Worm (Caenorhabditis elegans) whole organism, L1 larva: Measurements from ENCODE around the gene rpl-36.

Source experiments
- C04F5.9 ChIP-seq: sonication (generic microtip); optimal IDR thresholded peaks from 2 replicates; lab custom pipeline; 2016; ENCODE audit warnings: missing genetic modification characterization, missing compliant biosample characterization
- Y116A8C.19 ChIP-seq: sonication (generic microtip); optimal IDR thresholded peaks from 2 replicates; lab custom pipeline; 2016; ENCODE audit warnings: missing compliant biosample characterization, missing genetic modification characterization, borderline replicate concordance
- alr-1 ChIP-seq: fragments of 200-800 bp; sonication (Bioruptor generic); optimal IDR thresholded peaks from 2 replicates; lab custom pipeline; 2018; ENCODE audit warnings: borderline replicate concordance, mild to moderate bottlenecking, missing genetic modification characterization, missing compliant biosample characterization
- aly-2 ChIP-seq: fragments of 150-350 bp; optimal IDR thresholded peaks from 2 replicates; lab custom pipeline; 2014; ENCODE audit warnings: missing biosample characterization, missing genetic modification characterization
- blmp-1 ChIP-seq: fragments of 150-350 bp; optimal IDR thresholded peaks from 2 replicates; lab custom pipeline; 2014; ENCODE audit warnings: missing biosample characterization, missing genetic modification characterization
- ceh-63 ChIP-seq: fragments of 200-800 bp; sonication (Bioruptor generic); optimal IDR thresholded peaks from 2 replicates; lab custom pipeline; 2018; ENCODE audit warnings: mild to moderate bottlenecking, missing genetic modification characterization, missing compliant biosample characterization
- ceh-8 ChIP-seq: fragments of 200-800 bp; sonication (Bioruptor generic); optimal IDR thresholded peaks from 2 replicates; lab custom pipeline; 2018; ENCODE audit warnings: mild to moderate bottlenecking, missing genetic modification characterization, moderate library complexity, missing compliant biosample characterization
- ceh-82 ChIP-seq, 3 experiments: fragments of 150-350 bp in 1 of 3; sonication (generic microtip) in 2 of 3; optimal IDR thresholded peaks; 2 replicates each; lab custom pipeline; 2014 to 2017; ENCODE audit warnings: missing biosample characterization in 3 of 3, missing genetic modification characterization in 3 of 3
- ceh-88 ChIP-seq: fragments of 200-800 bp; sonication (Bioruptor generic); IDR thresholded peaks from 2 replicates; pipeline ENCODE4 v1.3.6; 2022; ENCODE audit warnings: missing genetic modification characterization, missing compliant biosample characterization
- ceh-90 ChIP-seq: sonication (generic microtip); optimal IDR thresholded peaks from 2 replicates; lab custom pipeline; 2016; ENCODE audit warnings: missing genetic modification characterization, missing compliant biosample characterization
- ces-1 ChIP-seq: fragments of 150-350 bp; optimal IDR thresholded peaks from 2 replicates; lab custom pipeline; 2014; ENCODE audit warnings: missing biosample characterization, missing genetic modification reagents, missing genetic modification characterization
- dsc-1 ChIP-seq: sonication (generic microtip); optimal IDR thresholded peaks from 2 replicates; lab custom pipeline; 2016; ENCODE audit warnings: mild to moderate bottlenecking, missing genetic modification characterization, missing compliant biosample characterization
- efl-1 ChIP-seq, 4 experiments: fragments of 150-350 bp; optimal IDR thresholded peaks in 3 of 4; peaks in 1 of 4; 1 replicate in 1 of 4; 2 replicates in 3 of 4; lab custom pipeline; 2014; ENCODE audit warnings: missing biosample characterization in 2 of 4, missing genetic modification characterization in 2 of 4, missing genetic modification reagents in 2 of 4
- egl-27 ChIP-seq, 2 experiments: fragments of 150-350 bp in 1 of 2; sonication (generic microtip); optimal IDR thresholded peaks; 3 replicates each; lab custom pipeline; 2017 to 2018; ENCODE audit warnings: missing biosample characterization in 2 of 2, missing genetic modification characterization in 2 of 2, missing genetic modification reagents in 2 of 2
- fkh-4 ChIP-seq: sonication (generic microtip); optimal IDR thresholded peaks from 2 replicates; lab custom pipeline; 2016; ENCODE audit warnings: missing compliant biosample characterization, missing genetic modification characterization, borderline replicate concordance
- hlh-17 ChIP-seq: fragments of 200-800 bp; sonication (Bioruptor generic); optimal IDR thresholded peaks from 2 replicates; lab custom pipeline; 2018; ENCODE audit warnings: missing genetic modification characterization, mild to moderate bottlenecking, missing compliant biosample characterization, moderate library complexity, borderline replicate concordance
- isw-1 ChIP-seq: fragments of 200-800 bp; sonication (Bioruptor generic); IDR thresholded peaks from 2 replicates; pipeline ENCODE4 v1.3.6; 2022; ENCODE audit warnings: missing genetic modification characterization, missing compliant biosample characterization
- lin-14 ChIP-seq: fragments of 200-800 bp; sonication (Bioruptor generic); optimal IDR thresholded peaks from 2 replicates; lab custom pipeline; 2018; ENCODE audit warnings: mild to moderate bottlenecking, missing genetic modification characterization, moderate library complexity, missing compliant biosample characterization
- lin-15B ChIP-seq: fragments of 150-350 bp; sonication (generic microtip); optimal IDR thresholded peaks from 3 replicates; lab custom pipeline; 2014; ENCODE audit warnings: missing biosample characterization, missing genetic modification characterization
- lin-35 ChIP-seq, 2 experiments: fragments of 150-350 bp; optimal IDR thresholded peaks; 2 replicates each; lab custom pipeline; 2014; ENCODE audit warnings: missing biosample characterization in 2 of 2, missing genetic modification characterization in 2 of 2, missing genetic modification reagents in 2 of 2
- lsy-2 ChIP-seq, 2 experiments: fragments of 150-350 bp; optimal IDR thresholded peaks; 2 replicates each; lab custom pipeline; 2014; ENCODE audit warnings: missing biosample characterization in 2 of 2, missing genetic modification characterization in 2 of 2
- mab-9 ChIP-seq: fragments of 200-800 bp; sonication (Bioruptor generic); IDR thresholded peaks from 2 replicates; pipeline ENCODE4 v1.3.6; 2022; ENCODE audit warnings: missing genetic modification reagents, missing genetic modification characterization, missing compliant biosample characterization
- mdl-1 ChIP-seq, 2 experiments: fragments of 150-350 bp; optimal IDR thresholded peaks; 2 replicates each; lab custom pipeline; 2014 to 2017; ENCODE audit warnings: missing biosample characterization in 2 of 2, missing genetic modification characterization in 2 of 2, inconsistent platforms in 1 of 2
- nhr-11 ChIP-seq: fragments of 150-350 bp; optimal IDR thresholded peaks from 2 replicates; lab custom pipeline; 2014; ENCODE audit warnings: missing biosample characterization, missing genetic modification characterization
- nhr-12 ChIP-seq: sonication (generic microtip); optimal IDR thresholded peaks from 2 replicates; lab custom pipeline; 2017; ENCODE audit warnings: missing biosample characterization, missing genetic modification characterization
- nhr-20 ChIP-seq: sonication (generic microtip); optimal IDR thresholded peaks from 2 replicates; lab custom pipeline; 2016; ENCODE audit warnings: mild to moderate bottlenecking, missing genetic modification characterization, missing compliant biosample characterization
- nhr-237 ChIP-seq: fragments of 150-350 bp; optimal IDR thresholded peaks from 2 replicates; lab custom pipeline; 2014; ENCODE audit warnings: missing biosample characterization, missing genetic modification characterization
- nhr-28 ChIP-seq: fragments of 150-350 bp; optimal IDR thresholded peaks from 2 replicates; lab custom pipeline; 2014; ENCODE audit warnings: missing biosample characterization, missing genetic modification characterization
- nhr-47 ChIP-seq: sonication (generic microtip); optimal IDR thresholded peaks from 2 replicates; lab custom pipeline; 2016; ENCODE audit warnings: mild to moderate bottlenecking, missing genetic modification characterization, moderate library complexity, missing compliant biosample characterization
- nhr-76 ChIP-seq: sonication (generic microtip); optimal IDR thresholded peaks from 2 replicates; lab custom pipeline; 2017; ENCODE audit warnings: missing biosample characterization, missing genetic modification characterization
- nhr-85 ChIP-seq: sonication (generic microtip); peaks from one replicate; lab custom pipeline; 2016; ENCODE audit warnings: missing genetic modification characterization, inconsistent platforms, missing compliant biosample characterization
- nhr-90 ChIP-seq: sonication (generic microtip); optimal IDR thresholded peaks from 2 replicates; lab custom pipeline; 2016; ENCODE audit warnings: mild to moderate bottlenecking, missing genetic modification characterization, missing compliant biosample characterization; ENCODE audit not compliant: poor library complexity
- rnt-1 ChIP-seq: sonication (generic microtip); optimal IDR thresholded peaks from 2 replicates; lab custom pipeline; 2016; ENCODE audit warnings: mild to moderate bottlenecking, missing genetic modification characterization, moderate library complexity, missing compliant biosample characterization
- skn-1 ChIP-seq: fragments of 150-350 bp; optimal IDR thresholded peaks from 2 replicates; lab custom pipeline; 2014; ENCODE audit warnings: missing biosample characterization, missing genetic modification characterization
- sup-37 ChIP-seq: fragments of 200-800 bp; sonication (Bioruptor generic); optimal IDR thresholded peaks from 2 replicates; lab custom pipeline; 2018; ENCODE audit warnings: mild to moderate bottlenecking, missing genetic modification characterization, missing compliant biosample characterization
- tbx-2 ChIP-seq: sonication (generic microtip); optimal IDR thresholded peaks from 2 replicates; lab custom pipeline; 2016; ENCODE audit warnings: missing genetic modification characterization, missing compliant biosample characterization
- tlp-1 ChIP-seq: fragments of 150-350 bp; optimal IDR thresholded peaks from 2 replicates; lab custom pipeline; 2014; ENCODE audit warnings: missing biosample characterization, missing genetic modification characterization
- unc-62 ChIP-seq: fragments of 150-350 bp; optimal IDR thresholded peaks from 2 replicates; lab custom pipeline; 2014; ENCODE audit warnings: missing biosample characterization, missing genetic modification reagents, missing genetic modification characterization
- unc-86 ChIP-seq: sonication (generic microtip); optimal IDR thresholded peaks from 2 replicates; lab custom pipeline; 2016; ENCODE audit warnings: missing genetic modification characterization, missing compliant biosample characterization
- unc-98 ChIP-seq: fragments of 200-800 bp; sonication (Bioruptor generic); IDR thresholded peaks from 2 replicates; pipeline ENCODE4 v1.3.6; 2022; ENCODE audit warnings: missing genetic modification characterization, missing compliant biosample characterization
- ztf-11 ChIP-seq, 2 experiments: sonication (generic microtip); optimal IDR thresholded peaks; 2 replicates each; lab custom pipeline; 2016 to 2017; ENCODE audit warnings: missing genetic modification characterization in 2 of 2, missing biosample characterization in 1 of 2, missing compliant biosample characterization in 1 of 2
- ztf-4 ChIP-seq: fragments of 150-350 bp; optimal IDR thresholded peaks from 2 replicates; lab custom pipeline; 2014; ENCODE audit warnings: missing biosample characterization, missing genetic modification characterization

Gene rpl-36

DNA sequence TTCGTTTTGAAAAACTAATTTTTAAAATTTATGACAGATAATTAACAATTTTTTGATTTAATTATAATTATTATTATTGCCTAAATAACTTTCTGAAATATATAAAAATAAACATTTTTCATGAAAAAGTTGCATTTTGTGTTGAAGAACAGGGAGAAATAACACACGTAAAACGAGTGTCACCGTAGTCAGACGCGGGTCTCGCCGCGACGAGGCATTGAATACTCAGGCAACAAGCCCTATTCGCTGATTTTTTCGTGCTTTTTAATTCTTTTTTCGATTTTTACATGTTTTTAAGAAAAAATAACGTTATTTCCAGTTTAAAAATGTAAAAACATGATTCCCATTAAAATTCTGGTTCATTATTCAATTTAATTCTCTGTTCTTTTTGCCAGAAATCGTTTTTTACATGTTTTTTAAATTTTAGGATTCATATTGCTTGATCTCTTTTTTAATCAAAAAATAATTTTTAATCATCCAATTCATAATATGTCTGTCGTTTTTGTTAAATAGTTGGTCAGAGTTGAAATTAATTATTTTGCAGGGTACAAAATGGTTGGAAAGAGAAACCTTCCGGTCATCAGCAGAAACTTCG is 27.9 kb downstream of the rpl-36 start, which contains the start of gene rpl-6 (continued):
- TF ChIP-seq mab-9 (GFP tag; lab: Robert Waterston, UW) (no peak), egl-27 (tag; optimal IDR thresholded peaks at IDR 0.05; lab: Kevin White, UChicago) (peak; percentile 63 to 87), dsc-1 (tag; lab: Kevin White, UChicago) (peak; percentile 81), ceh-88 (GFP tag; lab: Robert Waterston, UW) (peak; percentile 68), nhr-11 (tag; lab: Kevin White, UChicago) (peak; percentile 88), unc-86 (tag; lab: Kevin White, UChicago) (peak; percentile 79), nhr-90 (tag; lab: Kevin White, UChicago) (peak; percentile 87), lsy-2 (tag; optimal IDR thresholded peaks at IDR 0.05; lab: Kevin White, UChicago) (peak; percentile 99), lin-14 (peak; percentile 90), tbx-2 (tag; lab: Kevin White, UChicago) (peak; percentile 86), sup-37 (GFP tag; lab: Kevin White, UChicago) (no peak), nhr-237 (tag; lab: Kevin White, UChicago) (peak; percentile 62), lin-35 (GFP tag; optimal IDR thresholded peaks at IDR 0.05; lab: Kevin White, UChicago) (peak; percentile 85 to 92), lin-15B (peak; percentile 85), nhr-28 (tag; lab: Kevin White, UChicago) (no peak), ceh-63 (GFP tag; lab: Kevin White, UChicago) (no peak), isw-1 (GFP tag; lab: Robert Waterston, UW) (peak; percentile 90), hlh-17 (GFP tag; lab: Kevin White, UChicago) (no peak), ceh-90 (tag; lab: Kevin White, UChicago) (peak; percentile 33), fkh-4 (tag; lab: Kevin White, UChicago) (no peak), nhr-12 (tag; lab: Kevin White, UChicago) (no peak), tlp-1 (tag; lab: Kevin White, UChicago) (no peak), ces-1 (GFP tag; lab: Kevin White, UChicago) (no peak), mdl-1 (tag; optimal IDR thresholded peaks at IDR 0.05; lab: Kevin White, UChicago) (peak in 1 of 2 experiments; percentile 77), alr-1 (tag; lab: Kevin White, UChicago) (no peak), Y116A8C.19 (tag; lab: Kevin White, UChicago) (no peak), C04F5.9 (peak; percentile 77), unc-98 (GFP tag; lab: Robert Waterston, UW) (no peak), nhr-76 (no peak), ceh-82 (tag; optimal IDR thresholded peaks at IDR 0.05; lab: Kevin White, UChicago) (peak; percentile 81 to 90 (median 86)), ztf-4 (tag; lab: Kevin White, UChicago) (peak; percentile 82), nhr-85 (peak; percentile 95), unc-62 (no peak), ceh-8 (GFP tag; lab: Kevin White, UChicago) (peak; percentile 12), ztf-11 (tag; optimal IDR thresholded peaks at IDR 0.05; lab: Kevin White, UChicago) (peak in 1 of 2 experiments; percentile 66), nhr-47 (tag; lab: Kevin White, UChicago) (peak; percentile 90), efl-1 (optimal IDR thresholded peaks at IDR 0.05; lab: Kevin White, UChicago) (peak; percentile 91 to 94), efl-1 (GFP tag; optimal IDR thresholded peaks at IDR 0.05 in 1 of 2; lab: Kevin White, UChicago) (peak; percentile 81 to 98), rnt-1 (tag; lab: Kevin White, UChicago) (peak; percentile 91), nhr-20 (tag; lab: Kevin White, UChicago) (peak; percentile 85), aly-2 (tag; lab: Kevin White, UChicago) (peak; percentile 22), blmp-1 (tag; lab: Kevin White, UChicago) (peak; percentile 80), skn-1 (tag; lab: Kevin White, UChicago) (peak; percentile 83)
